Fruit fly (Drosophila melanogaster) whole organism, pupa: Measurements from ENCODE around the gene Act5C.

ENCODE experiments used
- CG14655 ChIP-seq: fragments of 200-800 bp; sonication (Bioruptor generic); optimal IDR thresholded peaks from 3 replicates; lab custom pipeline; 2017; ENCODE audit warnings: mild to moderate bottlenecking, missing biosample characterization, missing genetic modification reagents, missing genetic modification characterization
- CG15710 ChIP-seq: fragments of 200-800 bp; sonication (Bioruptor generic); optimal IDR thresholded peaks from 2 replicates; lab custom pipeline; 2018; ENCODE audit warnings: missing biosample characterization, mild to moderate bottlenecking, missing genetic modification characterization, moderate library complexity
- CG9948 ChIP-seq: fragments of 200-800 bp; sonication (Bioruptor generic); optimal IDR thresholded peaks from 2 replicates; lab custom pipeline; 2018; ENCODE audit warnings: missing biosample characterization, mild to moderate bottlenecking, missing genetic modification characterization, moderate library complexity
- Pif1B ChIP-seq: fragments of 200-800 bp; sonication (Bioruptor generic); optimal IDR thresholded peaks from 3 replicates; lab custom pipeline; 2016; ENCODE audit warnings: missing biosample characterization, missing genetic modification characterization
- Snoo ChIP-seq: fragments of 200-800 bp; sonication (Bioruptor generic); optimal IDR thresholded peaks from 3 replicates; lab custom pipeline; 2017; ENCODE audit warnings: missing biosample characterization, mild to moderate bottlenecking, missing genetic modification characterization, inconsistent platforms
- fd96Ca ChIP-seq: fragments of 200-800 bp; sonication (Bioruptor generic); IDR thresholded peaks from 3 replicates; pipeline ENCODE4 v1.3.6; 2022; ENCODE audit warnings: missing biosample characterization, missing genetic modification characterization
- rn ChIP-seq: fragments of 200-800 bp; sonication (Bioruptor generic); IDR thresholded peaks from 2 replicates; pipeline ENCODE4 v1.3.6; 2022; ENCODE audit warnings: missing biosample characterization, missing genetic modification characterization

DNA sequence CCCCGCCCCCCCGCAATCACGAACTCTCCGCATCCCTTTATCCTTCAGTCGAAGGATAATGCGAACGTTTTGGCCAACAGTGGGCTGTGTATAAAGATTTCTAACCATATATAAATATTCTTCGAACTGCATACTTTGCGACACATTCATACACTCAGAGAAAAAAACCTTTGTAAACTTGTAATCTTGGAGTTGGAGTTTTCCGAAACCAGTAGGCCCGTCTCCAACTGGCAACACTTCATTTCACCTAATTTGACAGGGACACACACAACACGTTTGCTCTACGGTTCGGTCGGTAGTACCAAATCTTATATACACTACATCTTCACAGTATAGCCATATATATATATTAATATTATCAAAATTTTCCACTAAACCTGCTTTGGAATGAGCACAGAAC, 31.9 kb upstream of the Act5C start, which contains the start of gene CG15764:
- TF ChIP-seq Snoo (tag; lab: Kevin White, UChicago) (no peak), rn (GFP tag; lab: Robert Waterston, UW) (no peak), Pif1B (GFP tag; lab: Kevin White, UChicago) (no peak), CG14655 (no peak), fd96Ca (GFP tag; lab: Robert Waterston, UW) (no peak), CG15710 (no peak), CG9948 (tag; lab: Kevin White, UChicago) (no peak)
